Fruit fly (Drosophila melanogaster) whole organism, embryonic: ENCODE measurements around the gene CG15034.
A peak's percentile ranks its signal among the peaks of the same experiment; 100 is the strongest.

Experiments
- Asciz ChIP-seq: fragments of 200-800 bp; sonication (Bioruptor generic); optimal IDR thresholded peaks from 2 replicates; lab custom pipeline; 2017; ENCODE audit warnings: missing biosample characterization, mild to moderate bottlenecking, missing genetic modification characterization, missing genetic modification reagents
- CG10462 ChIP-seq: fragments of 200-800 bp; sonication (Bioruptor generic); optimal IDR thresholded peaks from 2 replicates; lab custom pipeline; 2016; ENCODE audit warnings: missing biosample characterization, missing genetic modification characterization
- CG10959 ChIP-seq: fragments of 200-800 bp; sonication (Bioruptor generic); IDR thresholded peaks from 2 replicates; pipeline ENCODE4 v1.3.6; 2022; ENCODE audit warnings: missing biosample characterization, missing genetic modification characterization
- CG14441 ChIP-seq: fragments of 200-800 bp; sonication (Bioruptor generic); IDR thresholded peaks from 2 replicates; pipeline ENCODE4 v1.3.6; 2022; ENCODE audit warnings: missing biosample characterization, missing genetic modification characterization
- CG14860 ChIP-seq: fragments of 200-800 bp; sonication (Bioruptor generic); IDR thresholded peaks from 3 replicates; pipeline ENCODE4 v1.3.6; 2022; ENCODE audit warnings: missing biosample characterization, missing genetic modification characterization; ENCODE audit not compliant: partially characterized antibody
- CG15601 ChIP-seq: fragments of 200-800 bp; sonication (Bioruptor generic); optimal IDR thresholded peaks from 3 replicates; lab custom pipeline; 2019; ENCODE audit warnings: missing biosample characterization, mild to moderate bottlenecking, missing genetic modification characterization, moderate library complexity
- CG16863 ChIP-seq: fragments of 200-800 bp; sonication (Bioruptor generic); optimal IDR thresholded peaks from 3 replicates; lab custom pipeline; 2016; ENCODE audit warnings: missing biosample characterization, missing genetic modification characterization
- CG17912 ChIP-seq: fragments of 200-800 bp; sonication (Bioruptor generic); optimal IDR thresholded peaks from 2 replicates; lab custom pipeline; 2018; ENCODE audit warnings: missing biosample characterization, mild to moderate bottlenecking, missing genetic modification characterization
- CG1832 ChIP-seq: fragments of 200-800 bp; sonication (Bioruptor generic); optimal IDR thresholded peaks from 2 replicates; lab custom pipeline; 2017; ENCODE audit warnings: missing biosample characterization, mild to moderate bottlenecking, missing genetic modification characterization, inconsistent platforms
- CG18476 ChIP-seq: fragments of 200-800 bp; sonication (Bioruptor generic); optimal IDR thresholded peaks from 2 replicates; lab custom pipeline; 2016; ENCODE audit warnings: missing biosample characterization, mild to moderate bottlenecking, missing genetic modification characterization
- CG3163 ChIP-seq: fragments of 200-800 bp; sonication (Bioruptor generic); optimal IDR thresholded peaks from 3 replicates; lab custom pipeline; 2016; ENCODE audit warnings: missing biosample characterization, missing genetic modification characterization
- CG3847 ChIP-seq: fragments of 200-800 bp; sonication (Bioruptor generic); IDR thresholded peaks from 2 replicates; pipeline ENCODE4 v1.3.6; 2022; ENCODE audit warnings: missing biosample characterization, missing genetic modification characterization
- CG4404 ChIP-seq: fragments of 200-800 bp; sonication (Bioruptor generic); IDR thresholded peaks from 2 replicates; pipeline ENCODE4 v1.3.6; 2022; ENCODE audit warnings: missing biosample characterization, missing genetic modification characterization
- CG4707 ChIP-seq: fragments of 200-800 bp; sonication (Bioruptor generic); optimal IDR thresholded peaks from 2 replicates; lab custom pipeline; 2018; ENCODE audit warnings: missing biosample characterization, mild to moderate bottlenecking, missing genetic modification characterization, moderate library complexity
- CG6254 ChIP-seq: fragments of 200-800 bp; sonication (Bioruptor generic); optimal IDR thresholded peaks from 3 replicates; lab custom pipeline; 2017; ENCODE audit warnings: mild to moderate bottlenecking, missing biosample characterization, missing genetic modification reagents, missing genetic modification characterization
- CG7987 ChIP-seq: fragments of 200-800 bp; sonication (Bioruptor generic); optimal IDR thresholded peaks from 2 replicates; lab custom pipeline; 2018; ENCODE audit warnings: missing biosample characterization, mild to moderate bottlenecking, missing genetic modification characterization, moderate library complexity
- CG8944 ChIP-seq: fragments of 200-800 bp; sonication (Bioruptor generic); optimal IDR thresholded peaks from 3 replicates; lab custom pipeline; 2016; ENCODE audit warnings: missing biosample characterization, missing genetic modification characterization
- CG9817 ChIP-seq: fragments of 200-800 bp; sonication (Bioruptor generic); optimal IDR thresholded peaks from 2 replicates; lab custom pipeline; 2018; ENCODE audit warnings: missing biosample characterization, mild to moderate bottlenecking, missing genetic modification characterization, moderate library complexity
- CkIIα-i1 ChIP-seq: fragments of 200-800 bp; sonication (Bioruptor generic); IDR thresholded peaks from 2 replicates; pipeline ENCODE4 v1.3.6; 2022; ENCODE audit warnings: missing biosample characterization, missing genetic modification characterization
- D19A ChIP-seq: fragments of 200-800 bp; optimal IDR thresholded peaks from 3 replicates; lab custom pipeline; 2019; ENCODE audit warnings: missing biosample characterization, mild to moderate bottlenecking, missing genetic modification characterization, moderate library complexity
- Dek ChIP-seq: fragments of 200-800 bp; sonication (Bioruptor generic); optimal IDR thresholded peaks from 3 replicates; lab custom pipeline; 2019; ENCODE audit warnings: missing biosample characterization, mild to moderate bottlenecking, missing genetic modification characterization, moderate library complexity
- Dref ChIP-seq: fragments of 200-800 bp; sonication (Bioruptor generic); IDR thresholded peaks from 2 replicates; pipeline ENCODE4 v1.3.6; 2022; ENCODE audit warnings: missing biosample characterization, missing genetic modification characterization
- E2f1 ChIP-seq: fragments of 200-800 bp; sonication (Bioruptor generic); IDR thresholded peaks from 2 replicates; pipeline ENCODE4 v1.3.6; 2022; ENCODE audit warnings: missing biosample characterization, missing genetic modification characterization
- Ets65A ChIP-seq: fragments of 200-800 bp; sonication (Bioruptor generic); peaks from one replicate; lab custom pipeline; 2016; ENCODE audit warnings: missing biosample characterization, missing genetic modification characterization
- H15 ChIP-seq: fragments of 200-800 bp; sonication (Bioruptor generic); IDR thresholded peaks from 3 replicates; pipeline ENCODE4 v1.3.6; 2022; ENCODE audit warnings: missing biosample characterization, missing genetic modification characterization
- HmgD ChIP-seq: fragments of 200-800 bp; sonication (Bioruptor generic); optimal IDR thresholded peaks from 3 replicates; lab custom pipeline; 2016; ENCODE audit warnings: missing biosample characterization, missing genetic modification characterization
- Hmx ChIP-seq: fragments of 200-800 bp; sonication (Bioruptor generic); optimal IDR thresholded peaks from 2 replicates; lab custom pipeline; 2016; ENCODE audit warnings: missing biosample characterization, missing genetic modification characterization
- Max ChIP-seq: fragments of 200-800 bp; sonication (Bioruptor generic); optimal IDR thresholded peaks from 2 replicates; lab custom pipeline; 2016; ENCODE audit warnings: missing biosample characterization, mild to moderate bottlenecking, missing genetic modification characterization
- Med ChIP-seq: fragments of 200-800 bp; sonication (Bioruptor generic); peaks from one replicate; lab custom pipeline; 2016; ENCODE audit warnings: missing biosample characterization, missing genetic modification characterization, mild to moderate bottlenecking, inconsistent platforms, moderate library complexity
- PHDP ChIP-seq: fragments of 200-800 bp; sonication (Bioruptor generic); optimal IDR thresholded peaks from 3 replicates; lab custom pipeline; 2018; ENCODE audit warnings: missing biosample characterization, mild to moderate bottlenecking, missing genetic modification characterization, moderate library complexity
- Pdp1 ChIP-seq, 2 experiments: fragments of 200-800 bp; sonication (Bioruptor generic); optimal IDR thresholded peaks; 3 replicates each; lab custom pipeline; 2016; ENCODE audit warnings: missing biosample characterization in 2 of 2, missing genetic modification characterization in 2 of 2, mild to moderate bottlenecking in 1 of 2, moderate library complexity in 1 of 2
- Sry-β ChIP-seq: fragments of 200-800 bp; sonication (Bioruptor generic); optimal IDR thresholded peaks from 2 replicates; lab custom pipeline; 2018; ENCODE audit warnings: missing biosample characterization, mild to moderate bottlenecking, missing genetic modification characterization, moderate library complexity
- TFAM ChIP-seq: fragments of 200-800 bp; sonication (Bioruptor generic); optimal IDR thresholded peaks from 2 replicates; lab custom pipeline; 2017; ENCODE audit warnings: missing biosample characterization, missing genetic modification characterization, inconsistent platforms
- Usf ChIP-seq: fragments of 200-800 bp; sonication (Bioruptor generic); optimal IDR thresholded peaks from 2 replicates; lab custom pipeline; 2017; ENCODE audit warnings: missing genotype, missing biosample characterization, missing genetic modification characterization
- Xbp1 ChIP-seq: fragments of 200-800 bp; sonication (Bioruptor generic); optimal IDR thresholded peaks from 3 replicates; lab custom pipeline; 2016; ENCODE audit warnings: missing biosample characterization, mild to moderate bottlenecking, missing genetic modification characterization
- amos ChIP-seq: fragments of 200-800 bp; sonication (Bioruptor generic); IDR thresholded peaks from 2 replicates; pipeline ENCODE4 v1.3.6; 2022; ENCODE audit warnings: missing biosample characterization, missing genetic modification characterization; ENCODE audit not compliant: partially characterized antibody
- cad ChIP-seq: fragments of >200 bp; optimal IDR thresholded peaks from 2 replicates; lab custom pipeline; 2017; ENCODE audit warnings: missing biosample characterization, missing genetic modification characterization
- cato ChIP-seq: fragments of 200-800 bp; sonication (Bioruptor generic); optimal IDR thresholded peaks from 2 replicates; lab custom pipeline; 2016; ENCODE audit warnings: missing biosample characterization, missing genetic modification characterization, borderline replicate concordance
- dysf ChIP-seq: fragments of 200-800 bp; sonication (Bioruptor generic); IDR thresholded peaks from 3 replicates; pipeline ENCODE4 v1.3.6; 2022; ENCODE audit warnings: missing biosample characterization, missing genetic modification characterization
- gfzf ChIP-seq: fragments of 200-800 bp; sonication (Bioruptor generic); optimal IDR thresholded peaks from 2 replicates; lab custom pipeline; 2016; ENCODE audit warnings: missing biosample characterization, mild to moderate bottlenecking, missing genetic modification characterization, moderate library complexity
- inv ChIP-seq: fragments of 200-800 bp; sonication (Bioruptor generic); IDR thresholded peaks from 2 replicates; pipeline ENCODE4 v1.3.6; 2022; ENCODE audit warnings: missing biosample characterization, missing genetic modification characterization; ENCODE audit not compliant: partially characterized antibody
- jing ChIP-seq: fragments of 200-800 bp; sonication (Bioruptor generic); optimal IDR thresholded peaks from 2 replicates; lab custom pipeline; 2018; ENCODE audit warnings: missing biosample characterization, mild to moderate bottlenecking, missing genetic modification characterization
- lola ChIP-seq, 3 experiments: fragments of >200 bp in 2 of 3; fragments of 200-800 bp in 1 of 3; sonication (Bioruptor generic) in 1 of 3; optimal IDR thresholded peaks; 2 replicates each; lab custom pipeline; 2017 to 2019; ENCODE audit warnings: missing biosample characterization in 3 of 3, missing genetic modification characterization in 3 of 3, mild to moderate bottlenecking in 1 of 3, moderate library complexity in 1 of 3
- onecut ChIP-seq: fragments of 200-800 bp; sonication (Bioruptor generic); IDR thresholded peaks from 2 replicates; pipeline ENCODE4 v1.3.6; 2022; ENCODE audit warnings: missing biosample characterization, missing genetic modification characterization
- ro ChIP-seq: fragments of 200-800 bp; sonication (Bioruptor generic); IDR thresholded peaks from 2 replicates; pipeline ENCODE4 v1.3.6; 2022; ENCODE audit warnings: missing biosample characterization, missing genetic modification characterization
- sisA ChIP-seq: fragments of 200-800 bp; sonication (Bioruptor generic); IDR thresholded peaks from 2 replicates; pipeline ENCODE4 v1.3.6; 2022; ENCODE audit warnings: missing biosample characterization, missing genetic modification characterization
- slou ChIP-seq: fragments of 200-800 bp; sonication (Bioruptor generic); optimal IDR thresholded peaks from 3 replicates; lab custom pipeline; 2016; ENCODE audit warnings: missing biosample characterization, missing genetic modification characterization
- stwl ChIP-seq: fragments of 200-800 bp; sonication (Bioruptor generic); optimal IDR thresholded peaks from 3 replicates; lab custom pipeline; 2018; ENCODE audit warnings: missing biosample characterization, mild to moderate bottlenecking, missing genetic modification characterization, moderate library complexity
- zen2 ChIP-seq: fragments of 200-800 bp; sonication (Bioruptor generic); IDR thresholded peaks from 3 replicates; pipeline ENCODE4 v1.3.6; 2022; ENCODE audit warnings: missing biosample characterization, missing genetic modification characterization; ENCODE audit not compliant: partially characterized antibody

Gene CG15034

DNA sequence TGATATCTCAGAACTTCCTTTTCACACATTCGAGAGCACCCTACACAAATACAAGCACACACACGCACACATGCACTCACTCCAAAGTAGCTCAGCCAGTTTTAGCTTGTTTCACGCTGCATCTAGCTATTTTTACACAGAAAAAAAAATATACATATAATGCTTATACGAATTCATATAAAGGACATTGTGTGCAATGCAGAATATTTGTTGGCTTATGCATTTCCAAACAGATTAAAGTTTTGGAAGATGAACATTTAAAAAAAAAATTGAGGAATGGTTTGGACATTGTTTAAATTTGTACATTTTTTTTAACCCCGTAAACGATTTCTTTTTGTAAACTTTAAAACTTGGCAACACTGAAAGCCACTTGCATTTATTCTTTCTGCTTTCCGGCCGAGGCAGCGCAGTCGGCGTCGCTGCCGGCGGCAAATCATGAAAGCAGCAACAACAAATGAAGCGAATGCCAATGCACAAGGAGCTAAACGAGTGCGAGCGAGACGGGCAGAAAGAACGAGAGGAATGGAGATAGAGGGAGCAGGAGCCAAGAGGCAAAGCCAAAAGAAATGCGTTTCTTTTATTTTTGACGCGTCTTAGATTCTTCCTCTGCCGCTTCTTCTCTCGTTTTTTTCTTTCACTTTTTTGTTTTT lies 28.1 kb downstream of the CG15034 start (continued):
- TF ChIP-seq CG15601 (tag; lab: Kevin White, UChicago) (peak; percentile 86), Hmx (GFP tag; lab: Kevin White, UChicago) (no peak), Max (GFP tag; lab: Kevin White, UChicago) (peak; percentile 48), Pdp1 (GFP tag; optimal IDR thresholded peaks at IDR 0.05; lab: Kevin White, UChicago) (peak; percentile 71 to 81), CG18476 (GFP tag; lab: Kevin White, UChicago) (peak; percentile 64), amos (no peak), CG10959 (GFP tag; lab: Robert Waterston, UW) (peak; percentile 75), lola (GFP tag; optimal IDR thresholded peaks at IDR 0.05; lab: Kevin White, UChicago) (peak in 1 of 3 experiments; percentile 96), Dref (GFP tag; lab: Robert Waterston, UW) (no peak), gfzf (GFP tag; lab: Kevin White, UChicago) (no peak), stwl (tag; lab: Kevin White, UChicago) (peak; percentile 57), HmgD (no peak), sisA (peak; percentile 61; the same call in 1 of the 2 replicates), CG6254 (GFP tag; lab: Kevin White, UChicago) (peak; percentile 89), CG10462 (GFP tag; lab: Kevin White, UChicago) (peak; percentile 56), CG17912 (GFP tag; lab: Kevin White, UChicago) (no peak), Dek (tag; lab: Kevin White, UChicago) (peak; percentile 43), Asciz (GFP tag; lab: Kevin White, UChicago) (peak; percentile 79), slou (no peak), CG8944 (GFP tag; lab: Kevin White, UChicago) (peak; percentile 48), cato (peak; percentile 73), CG14441 (GFP tag; lab: Robert Waterston, UW) (no peak), Ets65A (GFP tag; lab: Kevin White, UChicago) (peak; percentile 92), Med (GFP tag; lab: Kevin White, UChicago) (peak; percentile 70), CkIIα-i1 (GFP tag; lab: Robert Waterston, UW) (no peak), Sry-β (peak; percentile 92), CG4707 (peak; percentile 24), inv (GFP tag; lab: Robert Waterston, UW) (no peak), H15 (GFP tag; lab: Robert Waterston, UW) (0 out of 3 replicates have a peak, but pooled peaks have one; percentile 40), ro (no peak), CG3163 (GFP tag; lab: Kevin White, UChicago) (peak; percentile 53), TFAM (GFP tag; lab: Kevin White, UChicago) (peak; percentile 6), dysf (GFP tag; lab: Robert Waterston, UW) (no peak), CG3847 (GFP tag; lab: Robert Waterston, UW) (no peak), D19A (tag; lab: Kevin White, UChicago) (peak; percentile 84), cad (GFP tag; lab: Kevin White, UChicago) (no peak), zen2 (GFP tag; lab: Robert Waterston, UW) (no peak), Usf (GFP tag; lab: Kevin White, UChicago) (peak; percentile 59), CG16863 (GFP tag; lab: Kevin White, UChicago) (peak; percentile 69), CG7987 (GFP tag; lab: Kevin White, UChicago) (no peak), jing (GFP tag; lab: Kevin White, UChicago) (peak; percentile 74), CG1832 (GFP tag; lab: Kevin White, UChicago) (peak; percentile 62), E2f1 (GFP tag; lab: Robert Waterston, UW) (peak; percentile 51), CG4404 (GFP tag; lab: Robert Waterston, UW) (peak; percentile 70), CG9817 (tag; lab: Kevin White, UChicago) (peak; percentile 10), Xbp1 (GFP tag; lab: Kevin White, UChicago) (peak; percentile 81), onecut (GFP tag; lab: Robert Waterston, UW) (peak; percentile 62), PHDP (tag; lab: Kevin White, UChicago) (peak; percentile 74), CG14860 (GFP tag; lab: Robert Waterston, UW) (no peak)
